Fruit fly (Drosophila melanogaster) whole organism: ENCODE data around the gene S-Lap1.

Source experiments
- CG8478 ChIP-seq: fragments of >200 bp; optimal IDR thresholded peaks from 2 replicates; lab custom pipeline; 2018; ENCODE audit warnings: inconsistent platforms
- Dll ChIP-seq: fragments of >200 bp; optimal IDR thresholded peaks from 2 replicates; lab custom pipeline; 2017
- EcR ChIP-seq, 2 experiments: fragments of >200 bp; optimal IDR thresholded peaks; 2 replicates each; lab custom pipeline; 2017; ENCODE audit warnings: missing biosample characterization in 2 of 2, missing genetic modification characterization in 2 of 2, missing genetic modification reagents in 2 of 2
- pan ChIP-seq: fragments of >200 bp; optimal IDR thresholded peaks from 2 replicates; lab custom pipeline; 2017
- psq ChIP-seq: fragments of >200 bp; optimal IDR thresholded peaks from 2 replicates; lab custom pipeline; 2017
- usp ChIP-seq: fragments of >200 bp; optimal IDR thresholded peaks from 2 replicates; lab custom pipeline; 2017; ENCODE audit warnings: missing biosample characterization, missing genetic modification characterization, mixed read lengths

DNA sequence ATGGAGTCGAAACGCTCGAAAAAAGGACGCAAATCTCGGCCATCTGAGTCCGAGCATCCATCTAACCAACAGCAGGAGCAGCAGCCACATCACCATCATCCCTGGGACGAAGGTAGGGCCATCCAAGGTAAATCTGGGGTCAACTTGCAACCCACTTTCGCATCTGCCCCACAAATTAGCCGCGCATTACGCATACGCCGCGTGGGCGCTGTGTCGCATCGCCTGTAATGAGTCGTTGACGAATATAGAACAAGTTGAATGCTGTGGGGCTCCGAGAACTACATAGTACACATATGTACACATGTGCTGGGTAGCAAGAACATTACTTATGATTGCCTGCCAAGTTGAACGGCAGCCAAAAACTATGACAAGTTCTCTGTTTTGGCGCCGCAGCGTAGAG lies 37.5 kb upstream of the S-Lap1 start:
- TF ChIP-seq Dll (no peak), psq (lab: Kevin White, UChicago) (no peak), usp (GFP tag; lab: Kevin White, UChicago) (no peak), pan (lab: Kevin White, UChicago) (no peak), EcR (GFP tag; optimal IDR thresholded peaks at IDR 0.05; lab: Kevin White, UChicago) (no peak), CG8478 (lab: Kevin White, UChicago) (no peak)
